Worm (Caenorhabditis elegans) whole organism, L3 larva: ENCODE data around the gene ndx-3.

Source experiments
- ama-1 ChIP-seq: fragments of 150-350 bp; optimal IDR thresholded peaks from 2 replicates; lab custom pipeline; 2018
- elt-1 ChIP-seq: fragments of 150-350 bp; optimal IDR thresholded peaks from 2 replicates; lab custom pipeline; 2014; ENCODE audit warnings: missing biosample characterization, missing genetic modification characterization
- jun-1 ChIP-seq: fragments of 150-350 bp; optimal IDR thresholded peaks from 2 replicates; lab custom pipeline; 2014; ENCODE audit warnings: missing biosample characterization, missing genetic modification reagents, missing genetic modification characterization
- lin-39 ChIP-seq: fragments of 150-350 bp; optimal IDR thresholded peaks from 2 replicates; lab custom pipeline; 2018; ENCODE audit warnings: missing biosample characterization, missing genetic modification reagents, missing genetic modification characterization
- lsy-12 ChIP-seq: sonication (generic microtip); optimal IDR thresholded peaks from 2 replicates; lab custom pipeline; 2016; ENCODE audit warnings: mild to moderate bottlenecking, missing genetic modification characterization, missing compliant biosample characterization
- nhr-25 ChIP-seq: sonication (generic microtip); optimal IDR thresholded peaks from 2 replicates; lab custom pipeline; 2017; ENCODE audit warnings: missing biosample characterization, missing genetic modification characterization
- nhr-28 ChIP-seq: fragments of 150-350 bp; optimal IDR thresholded peaks from 2 replicates; lab custom pipeline; 2014; ENCODE audit warnings: missing biosample characterization, missing genetic modification characterization
- snpc-4 ChIP-seq: fragments of 150-350 bp; optimal IDR thresholded peaks from 2 replicates; lab custom pipeline; 2014; ENCODE audit warnings: missing biosample characterization, missing genetic modification characterization
- tbx-2 ChIP-seq: sonication (generic microtip); optimal IDR thresholded peaks from 2 replicates; lab custom pipeline; 2016; ENCODE audit warnings: mild to moderate bottlenecking, missing genetic modification characterization, missing compliant biosample characterization
- ztf-4 ChIP-seq: fragments of 150-350 bp; optimal IDR thresholded peaks from 2 replicates; lab custom pipeline; 2014; ENCODE audit warnings: missing biosample characterization, missing genetic modification characterization

- no peak for TF ChIP-seq ztf-4 (tag; lab: Kevin White, UChicago)
- TF ChIP-seq jun-1 (tag; lab: Kevin White, UChicago): no peak
- TF ChIP-seq lsy-12 (tag; lab: Kevin White, UChicago): no peak
- TF ChIP-seq nhr-25 (tag; lab: Kevin White, UChicago): no peak
- TF ChIP-seq elt-1: no peak
- no peak for TF ChIP-seq ama-1 (lab: Kevin White, UChicago)
- no peak for TF ChIP-seq lin-39 (tag; lab: Kevin White, UChicago)
- no peak for TF ChIP-seq nhr-28 (tag; lab: Kevin White, UChicago)
- no peak for TF ChIP-seq snpc-4 (tag; lab: Kevin White, UChicago)
- no peak for TF ChIP-seq tbx-2 (tag; lab: Kevin White, UChicago)
These were observed 33.3 kb downstream of the ndx-3 start for ce11 chrII:4986664-4987063.
